Fruit fly (Drosophila melanogaster): ENCODE results near the gene CG7218.
A peak's percentile ranks its signal among the peaks of the same experiment; 100 is the strongest.

CG7218 gene

dm6 chr3R:18199177-18199884 is 35.1 kb upstream of the CG7218 start, which contains the start of the genes Ssdp and CG7985 (continued):
- TF ChIP-seq YL-1 (GFP tag; optimal IDR thresholded peaks at IDR 0.05) (peak; percentile 42), gce (GFP tag; IDR thresholded peaks at IDR 0.05) (no peak), knrl (GFP tag; IDR thresholded peaks at IDR 0.05; ENCODE audit: partially characterized antibody) (no peak), gro (GFP tag; optimal IDR thresholded peaks at IDR 0.05) (no peak), Lim3 (GFP tag; IDR thresholded peaks at IDR 0.05) (no peak), NC2α (GFP tag; optimal IDR thresholded peaks at IDR 0.05) (no peak), CG18011 (GFP tag; optimal IDR thresholded peaks at IDR 0.05) (no peak), Doc3 (GFP tag; IDR thresholded peaks at IDR 0.05; ENCODE audit: partially characterized antibody) (no peak), sens (GFP tag) (peak; percentile 14), CG14710 (tag; optimal IDR thresholded peaks at IDR 0.05) (peak; percentile 47), CG11456 (GFP tag; IDR thresholded peaks at IDR 0.05) (no peak), CG6654 (GFP tag; optimal IDR thresholded peaks at IDR 0.05) (no peak), ERR (GFP tag; optimal IDR thresholded peaks at IDR 0.05) (no peak), CG3281 (GFP tag; optimal IDR thresholded peaks at IDR 0.05) (no peak), hbn (GFP tag; IDR thresholded peaks at IDR 0.05; ENCODE audit: partially characterized antibody) (no peak), gfzf (GFP tag; optimal IDR thresholded peaks at IDR 0.05) (peak; percentile 81), CG17385 (GFP tag; optimal IDR thresholded peaks at IDR 0.05) (peak; percentile 97), tx (GFP tag; optimal IDR thresholded peaks at IDR 0.05) (no peak), CG4854 (GFP tag; optimal IDR thresholded peaks at IDR 0.05) (peak; percentile 46), sim (GFP tag; IDR thresholded peaks at IDR 0.05) (no peak), vnd (GFP tag; IDR thresholded peaks at IDR 0.05; ENCODE audit: partially characterized antibody) (no peak), Blimp-1 (GFP tag; optimal IDR thresholded peaks at IDR 0.05) (no peak), CG11723 (GFP tag; optimal IDR thresholded peaks at IDR 0.05) (no peak), ranshi (GFP tag; IDR thresholded peaks at IDR 0.05) (no peak), HLHmδ (GFP tag; optimal IDR thresholded peaks at IDR 0.05) (no peak), Lhr (GFP tag; optimal IDR thresholded peaks at IDR 0.05) (peak; percentile 79), phol (tag; optimal IDR thresholded peaks at IDR 0.05) (peak; percentile 90), CG16815 (GFP tag; optimal IDR thresholded peaks at IDR 0.05) (no peak), CG9797 (GFP tag; optimal IDR thresholded peaks at IDR 0.05) (peak; percentile 83), CG13894 (tag; optimal IDR thresholded peaks at IDR 0.05) (no peak), grau (tag; optimal IDR thresholded peaks at IDR 0.05) (no peak), Mad (GFP tag; optimal IDR thresholded peaks at IDR 0.05) (peak; percentile 9), Hmr (GFP tag; optimal IDR thresholded peaks at IDR 0.05) (peak; percentile 54), Dp (GFP tag; optimal IDR thresholded peaks at IDR 0.05) (no peak), nom (GFP tag; optimal IDR thresholded peaks at IDR 0.05) (no peak), CG12155 (GFP tag; optimal IDR thresholded peaks at IDR 0.05) (no peak), CG13123 (GFP tag; optimal IDR thresholded peaks at IDR 0.05) (no peak), Sry-δ (GFP tag; optimal IDR thresholded peaks at IDR 0.05) (peak; percentile 27), CG7928 (GFP tag; optimal IDR thresholded peaks at IDR 0.05) (peak; percentile 8), CG12659 (GFP tag; optimal IDR thresholded peaks at IDR 0.05) (peak; percentile 74), nmo (GFP tag; optimal IDR thresholded peaks at IDR 0.05) (peak; percentile 44), CG2889 (GFP tag; IDR thresholded peaks at IDR 0.05) (no peak), Abd-B (GFP tag; optimal IDR thresholded peaks at IDR 0.05) (peak; percentile 49), CG1233 (GFP tag; optimal IDR thresholded peaks at IDR 0.05) (no peak), luna (GFP tag; optimal IDR thresholded peaks at IDR 0.05) (no peak), CG6765 (GFP tag; optimal IDR thresholded peaks at IDR 0.05) (no peak), CG15269 (tag; optimal IDR thresholded peaks at IDR 0.05) (no peak), CG2678 (tag; optimal IDR thresholded peaks at IDR 0.05) (no peak), CG10147 (GFP tag; optimal IDR thresholded peaks at IDR 0.05) (peak; percentile 12)

Measured in whole organism, embryonic.